Worm (Caenorhabditis elegans) whole organism, midembryonic: Measurements from ENCODE around the gene K04C2.7.

Experiments used
- T22C8.4 ChIP-seq: fragments of 200-800 bp; sonication (Bioruptor generic); IDR thresholded peaks from 2 replicates; pipeline ENCODE4 v1.3.6; 2022; ENCODE audit warnings: missing genetic modification characterization, missing compliant biosample characterization
- flt-1 ChIP-seq: fragments of 200-800 bp; sonication (Bioruptor generic); IDR thresholded peaks from 2 replicates; pipeline ENCODE4 v1.3.6; 2022; ENCODE audit warnings: missing genetic modification characterization, missing compliant biosample characterization
- med-1 ChIP-seq: sonication (generic microtip); optimal IDR thresholded peaks from 2 replicates; lab custom pipeline; 2017; ENCODE audit warnings: missing genetic modification characterization, mild to moderate bottlenecking, missing compliant biosample characterization, antibody characterized with exemption, missing genetic modification reagents; ENCODE audit not compliant: insufficient read depth

DNA sequence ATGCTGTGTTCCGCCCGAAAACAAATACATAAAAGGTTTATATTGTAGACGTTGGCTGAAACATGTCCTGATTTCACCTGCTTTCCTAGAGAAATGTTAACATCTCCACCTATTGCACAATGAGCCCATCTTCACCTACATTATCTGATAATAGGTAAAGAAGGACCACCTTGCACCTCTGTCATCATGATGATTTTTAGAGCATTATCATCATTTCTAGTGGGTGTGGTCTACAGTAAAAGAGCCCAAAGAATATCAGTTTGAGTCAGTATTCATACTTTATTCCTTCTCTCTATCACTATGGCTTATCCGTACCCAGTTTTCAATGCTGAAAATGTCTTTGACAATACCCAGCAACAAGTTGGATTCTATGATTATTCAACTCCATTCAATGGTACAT is 3.3 kb downstream of the K04C2.7 start, which contains the start of gene med-2:
- no peak for TF ChIP-seq flt-1
- TF ChIP-seq T22C8.4 (GFP tag; lab: Robert Waterston, UW): no peak
- no peak for TF ChIP-seq med-1
